Worm (Caenorhabditis elegans) whole organism, young adult: ENCODE results near the gene srw-77.

ENCODE experiments used
- F55B11.4 ChIP-seq: sonication (generic microtip); optimal IDR thresholded peaks from 2 replicates; lab custom pipeline; 2016; ENCODE audit warnings: missing compliant biosample characterization, missing genetic modification characterization, borderline replicate concordance; ENCODE audit not compliant: insufficient read depth
- ama-1 ChIP-seq, 3 experiments: fragments of 150-350 bp in 1 of 3; sonication (generic microtip) in 2 of 3; optimal IDR thresholded peaks; 2 replicates each; lab custom pipeline; 2014 to 2018; ENCODE audit warnings: missing biosample characterization in 2 of 3, missing genetic modification characterization in 2 of 3, missing genetic modification reagents in 2 of 3
- snpc-4 ChIP-seq, 5 experiments: fragments of 150-350 bp in 1 of 5; sonication (generic microtip) in 4 of 5; optimal IDR thresholded peaks; 2 replicates each; lab custom pipeline; 2014 to 2018; ENCODE audit warnings: missing genetic modification characterization in 5 of 5, missing biosample characterization in 3 of 5, antibody characterized with exemption in 2 of 5, mild to moderate bottlenecking in 2 of 5, missing compliant biosample characterization in 2 of 5, missing genotype in 2 of 5, moderate library complexity in 2 of 5, missing genetic modification reagents in 1 of 5

- TF ChIP-seq snpc-4 (GFP tag; optimal IDR thresholded peaks at IDR 0.05; lab: Kevin White, UChicago), result no peak
- no peak for TF ChIP-seq snpc-4 (tag; optimal IDR thresholded peaks at IDR 0.05; lab: Kevin White, UChicago)
- no peak for TF ChIP-seq F55B11.4 (tag; lab: Kevin White, UChicago)
- no peak for TF ChIP-seq ama-1 (optimal IDR thresholded peaks at IDR 0.05; lab: Kevin White, UChicago)
- TF ChIP-seq ama-1 (GFP tag; optimal IDR thresholded peaks at IDR 0.05; lab: Kevin White, UChicago), result no peak
These were observed 39.2 kb downstream of the srw-77 start for ce11 chrV:16604301-16604700.
